Worm (Caenorhabditis elegans): ENCODE measurements around the gene pig-1.

pig-1 gene

ce11 chrIV:497155-497554 is 22.1 kb downstream of the pig-1 start:
- TF ChIP-seq ceh-36 (tag; optimal IDR thresholded peaks at IDR 0.05): peak; percentile 48
- no peak for TF ChIP-seq hmg-4 (GFP tag; optimal IDR thresholded peaks at IDR 0.05)

ce11 chrIV:484768-485167 is 34.5 kb downstream of the pig-1 start:
- TF ChIP-seq ceh-36 (tag; optimal IDR thresholded peaks at IDR 0.05): peak; percentile 58
- no peak for TF ChIP-seq flt-1 (GFP tag; IDR thresholded peaks at IDR 0.05)

- TF ChIP-seq ceh-36 (tag; optimal IDR thresholded peaks at IDR 0.05) (no peak), flt-1 (GFP tag; IDR thresholded peaks at IDR 0.05) (no peak), tra-4 (tag; optimal IDR thresholded peaks at IDR 0.05) (no peak), hmg-4 (GFP tag; optimal IDR thresholded peaks at IDR 0.05) (no peak), scrt-1 (GFP tag; IDR thresholded peaks at IDR 0.05) (no peak), aly-1 (tag; optimal IDR thresholded peaks at IDR 0.05) (no peak), ceh-13 (GFP tag; optimal IDR thresholded peaks at IDR 0.05) (no peak), B0310.2 (tag; optimal IDR thresholded peaks at IDR 0.05) (no peak), tbx-11 (GFP tag; IDR thresholded peaks at IDR 0.05) (no peak), pes-1 (GFP tag; IDR thresholded peaks at IDR 0.05) (no peak), tbx-37 (GFP tag; conservative IDR thresholded peaks at IDR 0.05) (no peak)
Measured at ce11 chrIV:484004-484403, 35.3 kb downstream of the pig-1 start.

- no peak for TF ChIP-seq ama-1 (optimal IDR thresholded peaks at IDR 0.05)
- TF ChIP-seq hmbx-1 (tag; optimal IDR thresholded peaks at IDR 0.05): no peak
- no peak for TF ChIP-seq pes-1 (GFP tag; IDR thresholded peaks at IDR 0.05)
- TF ChIP-seq flt-1 (GFP tag; IDR thresholded peaks at IDR 0.05): no peak
- TF ChIP-seq tra-4 (tag; optimal IDR thresholded peaks at IDR 0.05): no peak
- no peak for TF ChIP-seq F13C5.2 (tag; optimal IDR thresholded peaks at IDR 0.05)
Measured at ce11 chrIV:481067-481466, 38.2 kb downstream of the pig-1 start, which contains the start of gene npr-37. npr-37 (minus strand) TSS chrIV:481167.

ce11 chrIV:468307-468706 is 51.0 kb downstream of the pig-1 start:
- no peak for TF ChIP-seq flt-1 (GFP tag; IDR thresholded peaks at IDR 0.05)
- TF ChIP-seq hmbx-1 (tag; optimal IDR thresholded peaks at IDR 0.05): no peak
- TF ChIP-seq F13C5.2 (tag; optimal IDR thresholded peaks at IDR 0.05): no peak

- TF ChIP-seq tbx-11 (GFP tag; IDR thresholded peaks at IDR 0.05) (no peak), ama-1 (optimal IDR thresholded peaks at IDR 0.05) (no peak), sea-1 (GFP tag; conservative IDR thresholded peaks at IDR 0.05) (no peak), hmg-4 (GFP tag; optimal IDR thresholded peaks at IDR 0.05) (no peak), ceh-36 (tag; optimal IDR thresholded peaks at IDR 0.05) (no peak), F13C5.2 (tag; optimal IDR thresholded peaks at IDR 0.05) (no peak)
Measured at ce11 chrIV:467291-467690, 52.0 kb downstream of the pig-1 start.

- TF ChIP-seq tbx-11 (GFP tag; IDR thresholded peaks at IDR 0.05): no peak
- TF ChIP-seq tbx-37 (GFP tag; conservative IDR thresholded peaks at IDR 0.05): no peak
- no peak for TF ChIP-seq pes-1 (GFP tag; IDR thresholded peaks at IDR 0.05)
- TF ChIP-seq ceh-13 (GFP tag; optimal IDR thresholded peaks at IDR 0.05): no peak
- TF ChIP-seq tra-4 (tag; optimal IDR thresholded peaks at IDR 0.05): no peak
- TF ChIP-seq scrt-1 (GFP tag; IDR thresholded peaks at IDR 0.05): no peak
- no peak for TF ChIP-seq B0310.2 (tag; optimal IDR thresholded peaks at IDR 0.05)
- TF ChIP-seq ets-7 (tag; optimal IDR thresholded peaks at IDR 0.05): no peak
- TF ChIP-seq ama-1 (optimal IDR thresholded peaks at IDR 0.05): no peak
- TF ChIP-seq hmg-4 (GFP tag; optimal IDR thresholded peaks at IDR 0.05): no peak
- TF ChIP-seq flt-1 (GFP tag; IDR thresholded peaks at IDR 0.05): no peak
- no peak for TF ChIP-seq aly-1 (tag; optimal IDR thresholded peaks at IDR 0.05)
- no peak for TF ChIP-seq ceh-36 (tag; optimal IDR thresholded peaks at IDR 0.05)
- no peak for TF ChIP-seq F13C5.2 (tag; optimal IDR thresholded peaks at IDR 0.05)
- no peak for TF ChIP-seq hnd-1 (tag; optimal IDR thresholded peaks at IDR 0.05)
- TF ChIP-seq hmbx-1 (tag; optimal IDR thresholded peaks at IDR 0.05): no peak
Measured at ce11 chrIV:466569-466968, 52.7 kb downstream of the pig-1 start.

- no peak for TF ChIP-seq ceh-13 (GFP tag; optimal IDR thresholded peaks at IDR 0.05)
- TF ChIP-seq F13C5.2 (tag; optimal IDR thresholded peaks at IDR 0.05): no peak
- no peak for TF ChIP-seq ama-1 (optimal IDR thresholded peaks at IDR 0.05)
- no peak for TF ChIP-seq pes-1 (GFP tag; IDR thresholded peaks at IDR 0.05)
- TF ChIP-seq tbx-11 (GFP tag; IDR thresholded peaks at IDR 0.05): no peak
- TF ChIP-seq flt-1 (GFP tag; IDR thresholded peaks at IDR 0.05): no peak
- no peak for TF ChIP-seq B0310.2 (tag; optimal IDR thresholded peaks at IDR 0.05)
- no peak for TF ChIP-seq tra-4 (tag; optimal IDR thresholded peaks at IDR 0.05)
- no peak for TF ChIP-seq sea-1 (GFP tag; conservative IDR thresholded peaks at IDR 0.05)
Measured at ce11 chrIV:462050-462449, 57.2 kb downstream of the pig-1 start.

- TF ChIP-seq ama-1 (optimal IDR thresholded peaks at IDR 0.05) (no peak), ets-7 (tag; optimal IDR thresholded peaks at IDR 0.05) (no peak), sea-1 (GFP tag; conservative IDR thresholded peaks at IDR 0.05) (no peak), scrt-1 (GFP tag; IDR thresholded peaks at IDR 0.05) (no peak), F13C5.2 (tag; optimal IDR thresholded peaks at IDR 0.05) (no peak), B0310.2 (tag; optimal IDR thresholded peaks at IDR 0.05) (no peak), hmbx-1 (tag; optimal IDR thresholded peaks at IDR 0.05) (no peak), flt-1 (GFP tag; IDR thresholded peaks at IDR 0.05) (no peak), tbx-37 (GFP tag; conservative IDR thresholded peaks at IDR 0.05) (no peak), pes-1 (GFP tag; IDR thresholded peaks at IDR 0.05) (no peak), ceh-13 (GFP tag; optimal IDR thresholded peaks at IDR 0.05) (no peak), tra-4 (tag; optimal IDR thresholded peaks at IDR 0.05) (no peak), aly-1 (tag; optimal IDR thresholded peaks at IDR 0.05) (no peak)
Measured at ce11 chrIV:460614-461079, 58.6 kb downstream of the pig-1 start, which contains the start of gene M04G7.2. M04G7.2 (minus strand) TSS chrIV:461029.

Data from whole organism, early embryonic.